Worm (Caenorhabditis elegans): ENCODE measurements around the gene hlh-31.

ce11 chrIV:16210913-16211312 is 46.5 kb upstream of the hlh-31 start, which contains the start of gene H25K10.2:
- TF ChIP-seq ces-1 (GFP tag; optimal IDR thresholded peaks at IDR 0.05) (no peak), fkh-10 (GFP tag; optimal IDR thresholded peaks at IDR 0.05) (no peak), nhr-12 (tag; optimal IDR thresholded peaks at IDR 0.05) (no peak), jun-1 (tag; optimal IDR thresholded peaks at IDR 0.05) (no peak), efl-1 (optimal IDR thresholded peaks at IDR 0.05) (no peak), efl-1 (GFP tag; optimal IDR thresholded peaks at IDR 0.05 in 1 of 2) (no peak), elt-2 (tag; optimal IDR thresholded peaks at IDR 0.05) (no peak), zag-1 (tag; optimal IDR thresholded peaks at IDR 0.05) (no peak), elt-3 (tag; optimal IDR thresholded peaks at IDR 0.05) (no peak), egl-27 (tag; optimal IDR thresholded peaks at IDR 0.05) (no peak), dsc-1 (tag; optimal IDR thresholded peaks at IDR 0.05) (no peak)

Measured in whole organism, L1 larva.